Worm (Caenorhabditis elegans) whole organism, young adult: Measurements from ENCODE around the gene spe-51.

Experiments used
- F22D6.2 ChIP-seq: sonication (generic microtip); optimal IDR thresholded peaks from 2 replicates; lab custom pipeline; 2016; ENCODE audit warnings: mild to moderate bottlenecking, missing genetic modification characterization, missing compliant biosample characterization
- F49E8.2 ChIP-seq: sonication (generic microtip); optimal IDR thresholded peaks from 3 replicates; lab custom pipeline; 2017; ENCODE audit warnings: missing genetic modification characterization, mild to moderate bottlenecking, missing compliant biosample characterization, antibody characterized with exemption, moderate library complexity; ENCODE audit not compliant: insufficient read depth
- F57A8.1 ChIP-seq: fragments of 200-800 bp; sonication (Bioruptor generic); optimal IDR thresholded peaks from 2 replicates; lab custom pipeline; 2018; ENCODE audit warnings: mild to moderate bottlenecking, missing genetic modification characterization, moderate library complexity, missing compliant biosample characterization
- Y53F4B.3 ChIP-seq: fragments of 200-800 bp; sonication (Bioruptor generic); IDR thresholded peaks from 2 replicates; pipeline ENCODE4 v1.3.6; 2022; ENCODE audit warnings: missing genetic modification reagents, missing genetic modification characterization, missing compliant biosample characterization
- Y53G8AR.9 ChIP-seq: fragments of 200-800 bp; sonication (Bioruptor generic); conservative IDR thresholded peaks from 2 replicates; pipeline ENCODE4 v1.3.6; 2022; ENCODE audit warnings: missing genetic modification reagents, missing genetic modification characterization, missing compliant biosample characterization
- Y56A3A.18 ChIP-seq: fragments of 200-800 bp; sonication (Bioruptor generic); IDR thresholded peaks from 2 replicates; pipeline ENCODE4 v1.3.6; 2022; ENCODE audit warnings: missing genetic modification reagents, missing genetic modification characterization, missing compliant biosample characterization
- ZK185.1 ChIP-seq: sonication (generic microtip); optimal IDR thresholded peaks from 2 replicates; lab custom pipeline; 2016; ENCODE audit warnings: mild to moderate bottlenecking, missing genetic modification characterization, missing compliant biosample characterization; ENCODE audit not compliant: poor library complexity, severe bottlenecking
- aptf-2 ChIP-seq: fragments of 200-800 bp; sonication (Bioruptor generic); conservative IDR thresholded peaks from 2 replicates; pipeline ENCODE4 v1.3.6; 2022; ENCODE audit warnings: missing genetic modification reagents, missing genetic modification characterization, missing compliant biosample characterization
- athp-1 ChIP-seq: sonication (generic microtip); optimal IDR thresholded peaks from 2 replicates; lab custom pipeline; 2017; ENCODE audit warnings: mild to moderate bottlenecking, missing genetic modification characterization, missing compliant biosample characterization
- attf-5 ChIP-seq: fragments of 200-800 bp; sonication (Bioruptor generic); optimal IDR thresholded peaks from 2 replicates; lab custom pipeline; 2018; ENCODE audit warnings: mild to moderate bottlenecking, missing genetic modification characterization, missing compliant biosample characterization
- ekl-4 ChIP-seq: fragments of 200-800 bp; sonication (Bioruptor generic); IDR thresholded peaks from 2 replicates; pipeline ENCODE4 v1.3.6; 2022; ENCODE audit warnings: missing genetic modification reagents, missing genetic modification characterization, missing compliant biosample characterization
- him-1 ChIP-seq: sonication (generic microtip); optimal IDR thresholded peaks from 2 replicates; lab custom pipeline; 2016; ENCODE audit warnings: missing genotype, missing genetic modification reagents, missing genetic modification characterization, missing compliant biosample characterization
- hmg-20 ChIP-seq: fragments of 200-800 bp; sonication (Bioruptor generic); IDR thresholded peaks from 2 replicates; pipeline ENCODE4 v1.3.6; 2022; ENCODE audit warnings: missing genetic modification reagents, missing genetic modification characterization, missing compliant biosample characterization
- hrde-1 ChIP-seq: sonication (generic microtip); optimal IDR thresholded peaks from 2 replicates; lab custom pipeline; 2016; ENCODE audit warnings: missing genetic modification characterization, mild to moderate bottlenecking, missing compliant biosample characterization, moderate library complexity, missing genotype, missing genetic modification reagents, borderline replicate concordance
- lag-1 ChIP-seq: fragments of 200-800 bp; sonication (Bioruptor generic); IDR thresholded peaks from 2 replicates; pipeline ENCODE4 v1.3.6; 2022; ENCODE audit warnings: missing genetic modification reagents, missing genetic modification characterization, missing compliant biosample characterization
- lin-35 ChIP-seq, 3 experiments: fragments of 150-350 bp in 2 of 3; sonication (generic microtip) in 1 of 3; optimal IDR thresholded peaks; 2 replicates each; lab custom pipeline; 2014 to 2018; ENCODE audit warnings: missing biosample characterization in 3 of 3, missing genetic modification characterization in 3 of 3, missing genetic modification reagents in 3 of 3
- lin-40 ChIP-seq: sonication (generic microtip); optimal IDR thresholded peaks from 2 replicates; lab custom pipeline; 2016; ENCODE audit warnings: missing genetic modification characterization, mild to moderate bottlenecking, missing compliant biosample characterization, missing genotype, missing genetic modification reagents
- madf-6 ChIP-seq: fragments of 200-800 bp; sonication (Bioruptor generic); IDR thresholded peaks from 2 replicates; pipeline ENCODE4 v1.3.6; 2022; ENCODE audit warnings: missing genetic modification reagents, missing genetic modification characterization, missing compliant biosample characterization
- mcd-1 ChIP-seq: fragments of 200-800 bp; sonication (Bioruptor generic); IDR thresholded peaks from 2 replicates; pipeline ENCODE4 v1.3.6; 2022; ENCODE audit warnings: missing genetic modification reagents, missing genetic modification characterization, missing compliant biosample characterization
- mxl-1 ChIP-seq: sonication (generic microtip); optimal IDR thresholded peaks from 2 replicates; lab custom pipeline; 2016; ENCODE audit warnings: missing genetic modification characterization, missing compliant biosample characterization
- nfya-2 ChIP-seq: fragments of 200-800 bp; sonication (Bioruptor generic); IDR thresholded peaks from 2 replicates; pipeline ENCODE4 v1.3.6; 2022; ENCODE audit warnings: missing genetic modification reagents, missing genetic modification characterization, missing compliant biosample characterization
- nhr-80 ChIP-seq: sonication (generic microtip); optimal IDR thresholded peaks from 2 replicates; lab custom pipeline; 2016; ENCODE audit warnings: missing genetic modification characterization, missing compliant biosample characterization
- pbrm-1 ChIP-seq: fragments of 200-800 bp; sonication (Bioruptor generic); IDR thresholded peaks from 2 replicates; pipeline ENCODE4 v1.3.6; 2022; ENCODE audit warnings: missing genetic modification reagents, missing genetic modification characterization, missing compliant biosample characterization
- rcor-1 ChIP-seq: fragments of 200-800 bp; sonication (Bioruptor generic); IDR thresholded peaks from 2 replicates; pipeline ENCODE4 v1.3.6; 2022; ENCODE audit warnings: missing genetic modification reagents, missing genetic modification characterization, missing compliant biosample characterization
- sdz-38 ChIP-seq: sonication (generic microtip); optimal IDR thresholded peaks from 2 replicates; lab custom pipeline; 2016; ENCODE audit warnings: missing genotype, missing genetic modification characterization, missing compliant biosample characterization
- snpc-4 ChIP-seq, 5 experiments: fragments of 150-350 bp in 1 of 5; sonication (generic microtip) in 4 of 5; optimal IDR thresholded peaks; 2 replicates each; lab custom pipeline; 2014 to 2018; ENCODE audit warnings: missing genetic modification characterization in 5 of 5, missing biosample characterization in 3 of 5, antibody characterized with exemption in 2 of 5, mild to moderate bottlenecking in 2 of 5, missing compliant biosample characterization in 2 of 5, missing genotype in 2 of 5, moderate library complexity in 2 of 5, missing genetic modification reagents in 1 of 5
- tbp1 ChIP-seq: fragments of 200-800 bp; sonication (Bioruptor generic); optimal IDR thresholded peaks from 2 replicates; lab custom pipeline; 2018; ENCODE audit warnings: mild to moderate bottlenecking, missing genetic modification characterization, missing compliant biosample characterization
- tlf-1 ChIP-seq: fragments of 200-800 bp; sonication (Bioruptor generic); optimal IDR thresholded peaks from 2 replicates; lab custom pipeline; 2018; ENCODE audit warnings: mild to moderate bottlenecking, missing genetic modification characterization, missing compliant biosample characterization
- xnd-1 ChIP-seq: sonication (generic microtip); optimal IDR thresholded peaks from 2 replicates; lab custom pipeline; 2016; ENCODE audit warnings: missing genotype, missing genetic modification reagents, missing genetic modification characterization, missing compliant biosample characterization
- ztf-18 ChIP-seq: sonication (generic microtip); optimal IDR thresholded peaks from 2 replicates; lab custom pipeline; 2016; ENCODE audit warnings: missing genotype, mild to moderate bottlenecking, missing genetic modification characterization, missing compliant biosample characterization
- ztf-6 ChIP-seq: fragments of 200-800 bp; sonication (Bioruptor generic); IDR thresholded peaks from 2 replicates; pipeline ENCODE4 v1.3.6; 2022; ENCODE audit warnings: missing genetic modification reagents, missing genetic modification characterization, missing compliant biosample characterization

spe-51 gene

ce11 chrIV:4745422-4745821 is 52.9 kb downstream of the spe-51 start, which contains the start of gene timm-17B.1 (continued):
- TF ChIP-seq mxl-1 (tag; lab: Kevin White, UChicago) (no peak), F57A8.1 (GFP tag; lab: Kevin White, UChicago) (no peak), sdz-38 (tag; lab: Kevin White, UChicago) (no peak), Y53G8AR.9 (GFP tag; lab: Robert Waterston, UW) (0 out of 2 replicates have a peak, but pooled peaks have one; percentile 62), snpc-4 (GFP tag; optimal IDR thresholded peaks at IDR 0.05; lab: Kevin White, UChicago) (peak; percentile 12), snpc-4 (tag; optimal IDR thresholded peaks at IDR 0.05; lab: Kevin White, UChicago) (peak; percentile 34 to 64 (median 54)), nhr-80 (tag; lab: Kevin White, UChicago) (peak; percentile 8), nfya-2 (GFP tag; lab: Robert Waterston, UW) (no peak), tbp1 (peak; percentile 9), ztf-18 (peak; percentile 97), aptf-2 (GFP tag; lab: Robert Waterston, UW) (no peak), F22D6.2 (tag; lab: Kevin White, UChicago) (no peak), attf-5 (GFP tag; lab: Kevin White, UChicago) (peak; percentile 17), ztf-6 (GFP tag; lab: Robert Waterston, UW) (no peak), athp-1 (tag; lab: Kevin White, UChicago) (no peak), him-1 (tag; lab: Kevin White, UChicago) (peak; percentile 51), hrde-1 (tag; lab: Kevin White, UChicago) (no peak), xnd-1 (tag; lab: Kevin White, UChicago) (peak; percentile 51), rcor-1 (GFP tag; lab: Robert Waterston, UW) (peak; percentile 63; the same call in 1 of the 2 replicates), pbrm-1 (peak; percentile 58; the same call in 1 of the 2 replicates), ekl-4 (GFP tag; lab: Robert Waterston, UW) (0 out of 2 replicates have a peak, but pooled peaks have one; percentile 58), lin-35 (GFP tag; optimal IDR thresholded peaks at IDR 0.05; lab: Kevin White, UChicago) (peak in 1 of 3 experiments; percentile 66), lag-1 (no peak), F49E8.2 (tag; lab: Kevin White, UChicago) (no peak), madf-6 (GFP tag; lab: Robert Waterston, UW) (peak; percentile 30; the same call in 1 of the 2 replicates), Y56A3A.18 (peak; percentile 29; the same call in 1 of the 2 replicates), Y53F4B.3 (GFP tag; lab: Robert Waterston, UW) (no peak), lin-40 (tag; lab: Kevin White, UChicago) (peak; percentile 67), hmg-20 (GFP tag; lab: Robert Waterston, UW) (peak; percentile 34; the same call in 1 of the 2 replicates), ZK185.1 (tag; lab: Kevin White, UChicago) (peak; percentile 49), mcd-1 (GFP tag; lab: Robert Waterston, UW) (peak; percentile 88), tlf-1 (GFP tag; lab: Kevin White, UChicago) (no peak)
